Fruit fly (Drosophila melanogaster) whole organism, embryonic: ENCODE data around the gene sdk.
A peak's percentile ranks its signal among the peaks of the same experiment; 100 is the strongest.

ENCODE experiments used
- Bgb ChIP-seq: fragments of 200-800 bp; sonication (Bioruptor generic); IDR thresholded peaks from 2 replicates; pipeline ENCODE4 v1.3.6; 2022; ENCODE audit warnings: missing biosample characterization, missing genetic modification characterization; ENCODE audit not compliant: partially characterized antibody
- CG10209 ChIP-seq: fragments of 200-800 bp; sonication (Bioruptor generic); optimal IDR thresholded peaks from 3 replicates; lab custom pipeline; 2017; ENCODE audit warnings: missing biosample characterization, mild to moderate bottlenecking, missing genetic modification characterization, missing genetic modification reagents
- CG10462 ChIP-seq: fragments of 200-800 bp; sonication (Bioruptor generic); optimal IDR thresholded peaks from 2 replicates; lab custom pipeline; 2016; ENCODE audit warnings: missing biosample characterization, missing genetic modification characterization
- CG10565 ChIP-seq: fragments of 200-800 bp; sonication (Bioruptor generic); optimal IDR thresholded peaks from 3 replicates; lab custom pipeline; 2016; ENCODE audit warnings: missing biosample characterization, mild to moderate bottlenecking, missing genetic modification characterization
- CG12391 ChIP-seq: fragments of 200-800 bp; sonication (Bioruptor generic); optimal IDR thresholded peaks from 3 replicates; lab custom pipeline; 2018; ENCODE audit warnings: missing biosample characterization, mild to moderate bottlenecking, missing genetic modification characterization, moderate library complexity
- CG13296 ChIP-seq: fragments of 200-800 bp; sonication (Bioruptor generic); optimal IDR thresholded peaks from 3 replicates; lab custom pipeline; 2018; ENCODE audit warnings: missing biosample characterization, mild to moderate bottlenecking, missing genetic modification characterization
- CG14860 ChIP-seq: fragments of 200-800 bp; sonication (Bioruptor generic); IDR thresholded peaks from 3 replicates; pipeline ENCODE4 v1.3.6; 2022; ENCODE audit warnings: missing biosample characterization, missing genetic modification characterization; ENCODE audit not compliant: partially characterized antibody
- CG16813 ChIP-seq: fragments of 200-800 bp; sonication (Bioruptor generic); IDR thresholded peaks from 3 replicates; pipeline ENCODE4 v1.3.6; 2022; ENCODE audit warnings: missing biosample characterization, missing genetic modification characterization; ENCODE audit not compliant: partially characterized antibody
- CG17912 ChIP-seq: fragments of 200-800 bp; sonication (Bioruptor generic); optimal IDR thresholded peaks from 2 replicates; lab custom pipeline; 2018; ENCODE audit warnings: missing biosample characterization, mild to moderate bottlenecking, missing genetic modification characterization
- CG1792 ChIP-seq: fragments of 200-800 bp; sonication (Bioruptor generic); optimal IDR thresholded peaks from 2 replicates; lab custom pipeline; 2016; ENCODE audit warnings: missing biosample characterization, missing genetic modification characterization
- CG18599 ChIP-seq: fragments of 200-800 bp; sonication (Bioruptor generic); optimal IDR thresholded peaks from 3 replicates; lab custom pipeline; 2017; ENCODE audit warnings: missing biosample characterization, missing genetic modification characterization, mild to moderate bottlenecking, moderate library complexity, missing genetic modification reagents
- CG30020 ChIP-seq: fragments of 200-800 bp; optimal IDR thresholded peaks from 2 replicates; lab custom pipeline; 2019; ENCODE audit warnings: missing biosample characterization, mild to moderate bottlenecking, missing genetic modification characterization, moderate library complexity
- CG3281 ChIP-seq: fragments of 200-800 bp; sonication (Bioruptor generic); optimal IDR thresholded peaks from 3 replicates; lab custom pipeline; 2017; ENCODE audit warnings: missing biosample characterization, mild to moderate bottlenecking, missing genetic modification characterization
- CG3995 ChIP-seq: fragments of 200-800 bp; sonication (Bioruptor generic); optimal IDR thresholded peaks from 3 replicates; lab custom pipeline; 2016; ENCODE audit warnings: missing biosample characterization, missing genetic modification characterization
- CG7786 ChIP-seq: fragments of 200-800 bp; sonication (Bioruptor generic); optimal IDR thresholded peaks from 2 replicates; lab custom pipeline; 2016; ENCODE audit warnings: missing biosample characterization, missing genetic modification characterization
- CHES-1-like ChIP-seq: fragments of 200-800 bp; sonication (Bioruptor generic); optimal IDR thresholded peaks from 2 replicates; lab custom pipeline; 2016; ENCODE audit warnings: missing biosample characterization, missing genetic modification characterization
- Chrac-16 ChIP-seq: fragments of 200-800 bp; sonication (Bioruptor generic); optimal IDR thresholded peaks from 3 replicates; lab custom pipeline; 2016; ENCODE audit warnings: missing biosample characterization, missing genetic modification characterization
- Dip3 ChIP-seq: fragments of 200-800 bp; sonication (Bioruptor generic); optimal IDR thresholded peaks from 3 replicates; lab custom pipeline; 2016; ENCODE audit warnings: missing biosample characterization, missing genetic modification characterization
- Fer2 ChIP-seq: fragments of 200-800 bp; sonication (Bioruptor generic); optimal IDR thresholded peaks from 2 replicates; lab custom pipeline; 2018; ENCODE audit warnings: missing biosample characterization, mild to moderate bottlenecking, missing genetic modification characterization, moderate library complexity
- HmgD ChIP-seq: fragments of 200-800 bp; sonication (Bioruptor generic); optimal IDR thresholded peaks from 3 replicates; lab custom pipeline; 2016; ENCODE audit warnings: missing biosample characterization, missing genetic modification characterization
- Mad ChIP-seq: fragments of 200-800 bp; sonication (Bioruptor generic); optimal IDR thresholded peaks from 2 replicates; lab custom pipeline; 2016; ENCODE audit warnings: missing biosample characterization, missing genetic modification characterization
- PHDP ChIP-seq: fragments of 200-800 bp; sonication (Bioruptor generic); optimal IDR thresholded peaks from 3 replicates; lab custom pipeline; 2018; ENCODE audit warnings: missing biosample characterization, mild to moderate bottlenecking, missing genetic modification characterization, moderate library complexity
- Sry-δ ChIP-seq: fragments of 200-800 bp; sonication (Bioruptor generic); optimal IDR thresholded peaks from 2 replicates; lab custom pipeline; 2016; ENCODE audit warnings: missing biosample characterization, missing genetic modification characterization
- amos ChIP-seq: fragments of 200-800 bp; sonication (Bioruptor generic); IDR thresholded peaks from 2 replicates; pipeline ENCODE4 v1.3.6; 2022; ENCODE audit warnings: missing biosample characterization, missing genetic modification characterization; ENCODE audit not compliant: partially characterized antibody
- ara ChIP-seq: fragments of 200-800 bp; sonication (Bioruptor generic); IDR thresholded peaks from 2 replicates; pipeline ENCODE4 v1.3.6; 2022; ENCODE audit warnings: missing biosample characterization, missing genetic modification characterization
- ase ChIP-seq: fragments of 200-800 bp; sonication (Bioruptor generic); IDR thresholded peaks from 3 replicates; pipeline ENCODE4 v1.3.6; 2022; ENCODE audit warnings: missing biosample characterization, missing genetic modification characterization
- ash1 ChIP-seq: fragments of 200-800 bp; sonication (Bioruptor generic); optimal IDR thresholded peaks from 2 replicates; lab custom pipeline; 2018; ENCODE audit warnings: missing biosample characterization, mild to moderate bottlenecking, missing genetic modification characterization
- ato ChIP-seq: fragments of 200-800 bp; sonication (Bioruptor generic); IDR thresholded peaks from 2 replicates; pipeline ENCODE4 v1.3.6; 2022; ENCODE audit warnings: missing biosample characterization, missing genetic modification characterization; ENCODE audit not compliant: partially characterized antibody
- bbx ChIP-seq: fragments of 200-800 bp; sonication (Bioruptor generic); IDR thresholded peaks from 2 replicates; pipeline ENCODE4 v1.3.6; 2022; ENCODE audit warnings: missing biosample characterization, missing genetic modification characterization; ENCODE audit not compliant: partially characterized antibody
- dati ChIP-seq: fragments of 200-800 bp; sonication (Bioruptor generic); IDR thresholded peaks from 2 replicates; pipeline ENCODE4 v1.3.6; 2022; ENCODE audit warnings: missing biosample characterization, missing genetic modification characterization
- emc ChIP-seq: fragments of 200-800 bp; sonication (Bioruptor generic); optimal IDR thresholded peaks from 2 replicates; lab custom pipeline; 2016; ENCODE audit warnings: missing biosample characterization, missing genetic modification characterization
- eyg ChIP-seq: fragments of 200-800 bp; sonication (Bioruptor generic); optimal IDR thresholded peaks from 3 replicates; lab custom pipeline; 2016; ENCODE audit warnings: missing biosample characterization, missing genetic modification characterization
- fd3F ChIP-seq: fragments of 200-800 bp; sonication (Bioruptor generic); optimal IDR thresholded peaks from 2 replicates; lab custom pipeline; 2018; ENCODE audit warnings: missing biosample characterization, mild to moderate bottlenecking, missing genetic modification characterization, moderate library complexity
- fd96Cb ChIP-seq: fragments of 200-800 bp; sonication (Bioruptor generic); optimal IDR thresholded peaks from 2 replicates; lab custom pipeline; 2018; ENCODE audit warnings: missing biosample characterization, mild to moderate bottlenecking, missing genetic modification characterization, moderate library complexity
- gro ChIP-seq: fragments of 200-800 bp; sonication (Bioruptor generic); optimal IDR thresholded peaks from 2 replicates; lab custom pipeline; 2016; ENCODE audit warnings: missing biosample characterization, missing genetic modification characterization
- h ChIP-seq: fragments of >200 bp; optimal IDR thresholded peaks from 2 replicates; lab custom pipeline; 2017
- inv ChIP-seq: fragments of 200-800 bp; sonication (Bioruptor generic); IDR thresholded peaks from 2 replicates; pipeline ENCODE4 v1.3.6; 2022; ENCODE audit warnings: missing biosample characterization, missing genetic modification characterization; ENCODE audit not compliant: partially characterized antibody
- ken ChIP-seq: fragments of 200-800 bp; sonication (Bioruptor generic); IDR thresholded peaks from 3 replicates; pipeline ENCODE4 v1.3.6; 2022; ENCODE audit warnings: missing biosample characterization, missing genetic modification characterization
- knrl ChIP-seq: fragments of 200-800 bp; sonication (Bioruptor generic); IDR thresholded peaks from 3 replicates; pipeline ENCODE4 v1.3.6; 2022; ENCODE audit warnings: missing biosample characterization, missing genetic modification characterization; ENCODE audit not compliant: partially characterized antibody
- lmd ChIP-seq: fragments of 200-800 bp; sonication (Bioruptor generic); IDR thresholded peaks from 2 replicates; pipeline ENCODE4 v1.3.6; 2022; ENCODE audit warnings: missing biosample characterization, missing genetic modification characterization
- lola ChIP-seq, 3 experiments: fragments of >200 bp in 2 of 3; fragments of 200-800 bp in 1 of 3; sonication (Bioruptor generic) in 1 of 3; optimal IDR thresholded peaks; 2 replicates each; lab custom pipeline; 2017 to 2019; ENCODE audit warnings: missing biosample characterization in 3 of 3, missing genetic modification characterization in 3 of 3, mild to moderate bottlenecking in 1 of 3, moderate library complexity in 1 of 3
- onecut ChIP-seq: fragments of 200-800 bp; sonication (Bioruptor generic); IDR thresholded peaks from 2 replicates; pipeline ENCODE4 v1.3.6; 2022; ENCODE audit warnings: missing biosample characterization, missing genetic modification characterization
- p53 ChIP-seq: fragments of 200-800 bp; sonication (Bioruptor generic); optimal IDR thresholded peaks from 2 replicates; lab custom pipeline; 2016; ENCODE audit warnings: missing biosample characterization, missing genetic modification characterization
- ro ChIP-seq: fragments of 200-800 bp; sonication (Bioruptor generic); IDR thresholded peaks from 2 replicates; pipeline ENCODE4 v1.3.6; 2022; ENCODE audit warnings: missing biosample characterization, missing genetic modification characterization
- scrt ChIP-seq: fragments of 200-800 bp; sonication (Bioruptor generic); optimal IDR thresholded peaks from 2 replicates; lab custom pipeline; 2018; ENCODE audit warnings: missing biosample characterization, mild to moderate bottlenecking, missing genetic modification characterization, moderate library complexity
- slbo ChIP-seq: fragments of 200-800 bp; sonication (Bioruptor generic); IDR thresholded peaks from 2 replicates; pipeline ENCODE4 v1.3.6; 2022; ENCODE audit warnings: missing biosample characterization, missing genetic modification characterization
- stwl ChIP-seq: fragments of 200-800 bp; sonication (Bioruptor generic); optimal IDR thresholded peaks from 3 replicates; lab custom pipeline; 2018; ENCODE audit warnings: missing biosample characterization, mild to moderate bottlenecking, missing genetic modification characterization, moderate library complexity
- unc-4 ChIP-seq: fragments of 200-800 bp; sonication (Bioruptor generic); IDR thresholded peaks from 2 replicates; pipeline ENCODE4 v1.3.6; 2022; ENCODE audit warnings: missing biosample characterization, missing genetic modification characterization; ENCODE audit not compliant: partially characterized antibody
- vnd ChIP-seq: fragments of 200-800 bp; sonication (Bioruptor generic); IDR thresholded peaks from 3 replicates; pipeline ENCODE4 v1.3.6; 2022; ENCODE audit warnings: missing biosample characterization, missing genetic modification characterization; ENCODE audit not compliant: partially characterized antibody

The sdk gene

dm6 chrX:758892-759621 is 72.4 kb downstream of the sdk start, which contains the start of gene CG5273 (continued):
- peak; percentile 37 for TF ChIP-seq CG12391 (tag; lab: Kevin White, UChicago)
- TF ChIP-seq CG10209: peak; percentile 1
- TF ChIP-seq gro (GFP tag; lab: Kevin White, UChicago): peak; percentile 60
- TF ChIP-seq inv: peak; percentile 85
- no peak for TF ChIP-seq CG30020 (tag; lab: Kevin White, UChicago)
- no peak for TF ChIP-seq PHDP (tag; lab: Kevin White, UChicago)
- peak; percentile 19 for TF ChIP-seq Mad
- peak; percentile 84 for TF ChIP-seq CG10462 (GFP tag; lab: Kevin White, UChicago)
- TF ChIP-seq HmgD (GFP tag; lab: Kevin White, UChicago): no peak
- TF ChIP-seq bbx (GFP tag; lab: Robert Waterston, UW): peak; percentile 97
- TF ChIP-seq fd96Cb: no peak
- TF ChIP-seq ro (GFP tag; lab: Robert Waterston, UW): no peak
- no peak for TF ChIP-seq onecut (GFP tag; lab: Robert Waterston, UW)
- peak; percentile 94 for TF ChIP-seq CG16813 (GFP tag; lab: Robert Waterston, UW)
- peak; percentile 54 for TF ChIP-seq CHES-1-like (GFP tag; lab: Kevin White, UChicago)
- no peak for TF ChIP-seq ase
- no peak for TF ChIP-seq CG10565 (GFP tag; lab: Kevin White, UChicago)
- TF ChIP-seq CG3281 (GFP tag; lab: Kevin White, UChicago): peak; percentile 13
- peak; percentile 42 for TF ChIP-seq scrt (GFP tag; lab: Kevin White, UChicago)
- TF ChIP-seq h (lab: Kevin White, UChicago): no peak
- no peak for TF ChIP-seq CG13296 (GFP tag; lab: Kevin White, UChicago)
- peak; percentile 91 for TF ChIP-seq Bgb
- TF ChIP-seq eyg (GFP tag; lab: Kevin White, UChicago): no peak
- TF ChIP-seq p53 (GFP tag; lab: Kevin White, UChicago): peak; percentile 39
- peak; percentile 8; the same call in 1 of the 2 replicates for TF ChIP-seq lmd (GFP tag; lab: Robert Waterston, UW)
- no peak for TF ChIP-seq Fer2 (tag; lab: Kevin White, UChicago)
- no peak for TF ChIP-seq dati (GFP tag; lab: Robert Waterston, UW)
- TF ChIP-seq Dip3 (GFP tag; lab: Kevin White, UChicago): no peak
- TF ChIP-seq CG18599 (GFP tag; lab: Kevin White, UChicago): no peak
- peak; percentile 89 for TF ChIP-seq vnd (GFP tag; lab: Robert Waterston, UW)
- peak; percentile 40 for TF ChIP-seq CG3995 (GFP tag; lab: Kevin White, UChicago)
- TF ChIP-seq ken (GFP tag; lab: Robert Waterston, UW): 0 out of 3 replicates have a peak, but pooled peaks have one; percentile 24
- no peak for TF ChIP-seq CG1792 (GFP tag; lab: Kevin White, UChicago)
- peak; percentile 91 for TF ChIP-seq CG14860 (GFP tag; lab: Robert Waterston, UW)
- TF ChIP-seq slbo: peak; percentile 51
- no peak for TF ChIP-seq emc
- peak; percentile 52 for TF ChIP-seq stwl (tag; lab: Kevin White, UChicago)
- peak; percentile 6 for TF ChIP-seq CG17912
- no peak for TF ChIP-seq ash1 (GFP tag; lab: Kevin White, UChicago)
- peak; percentile 95 for TF ChIP-seq ato (GFP tag; lab: Robert Waterston, UW)
- peak; percentile 90 for TF ChIP-seq unc-4
- no peak for TF ChIP-seq Chrac-16 (GFP tag; lab: Kevin White, UChicago)
- peak; percentile 97 for TF ChIP-seq amos
- TF ChIP-seq CG7786 (GFP tag; lab: Kevin White, UChicago): no peak
- TF ChIP-seq ara (GFP tag; lab: Robert Waterston, UW): no peak
- TF ChIP-seq fd3F (GFP tag; lab: Kevin White, UChicago): no peak
- TF ChIP-seq Sry-δ (GFP tag; lab: Kevin White, UChicago): peak; percentile 39
- peak; percentile 81 for TF ChIP-seq knrl
- no peak for TF ChIP-seq lola (GFP tag; optimal IDR thresholded peaks at IDR 0.05; lab: Kevin White, UChicago)
